Worm (Caenorhabditis elegans) whole organism, midembryonic: ENCODE data around the gene snx-13.
"Not testable (repeated sequence)": the region's sequence is repeated elsewhere in the genome, so short reads cannot be mapped to it uniquely, and the experiment has no call there.

Experiments
- T22C8.4 ChIP-seq: fragments of 200-800 bp; sonication (Bioruptor generic); IDR thresholded peaks from 2 replicates; pipeline ENCODE4 v1.3.6; 2022; ENCODE audit warnings: missing genetic modification characterization, missing compliant biosample characterization
- cog-1 ChIP-seq: sonication (generic microtip); optimal IDR thresholded peaks from 2 replicates; lab custom pipeline; 2016; ENCODE audit warnings: missing genetic modification characterization, missing compliant biosample characterization
- flt-1 ChIP-seq: fragments of 200-800 bp; sonication (Bioruptor generic); IDR thresholded peaks from 2 replicates; pipeline ENCODE4 v1.3.6; 2022; ENCODE audit warnings: missing genetic modification characterization, missing compliant biosample characterization
- klf-2 ChIP-seq: fragments of 200-800 bp; sonication (Bioruptor generic); conservative IDR thresholded peaks from 2 replicates; pipeline ENCODE4 v1.3.6; 2022; ENCODE audit warnings: missing genetic modification reagents, missing genetic modification characterization, missing compliant biosample characterization
- med-1 ChIP-seq: sonication (generic microtip); optimal IDR thresholded peaks from 2 replicates; lab custom pipeline; 2017; ENCODE audit warnings: missing genetic modification characterization, mild to moderate bottlenecking, missing compliant biosample characterization, antibody characterized with exemption, missing genetic modification reagents; ENCODE audit not compliant: insufficient read depth
- ref-1 ChIP-seq: fragments of 200-800 bp; sonication (Bioruptor generic); conservative IDR thresholded peaks from 2 replicates; pipeline ENCODE4 v1.3.6; 2022; ENCODE audit warnings: missing genetic modification reagents, missing genetic modification characterization, missing compliant biosample characterization
- tab-1 ChIP-seq: fragments of 200-800 bp; sonication (Bioruptor generic); IDR thresholded peaks from 2 replicates; pipeline ENCODE4 v1.3.6; 2022; ENCODE audit warnings: missing genetic modification characterization, missing compliant biosample characterization
- ztf-23 ChIP-seq: fragments of 200-800 bp; sonication (Bioruptor generic); IDR thresholded peaks from 2 replicates; pipeline ENCODE4 v1.3.6; 2022; ENCODE audit warnings: missing genetic modification reagents, missing genetic modification characterization, missing compliant biosample characterization
- ztf-29 ChIP-seq: fragments of 200-800 bp; sonication (Bioruptor generic); IDR thresholded peaks from 2 replicates; pipeline ENCODE4 v1.3.6; 2022; ENCODE audit warnings: missing genetic modification reagents, missing genetic modification characterization, missing compliant biosample characterization

The snx-13 gene

ce11 chrIV:17076000-17076399 lies 11.2 kb downstream of the snx-13 start:
- TF ChIP-seq flt-1 (GFP tag; lab: Robert Waterston, UW), result peak; percentile 67; the same call in 1 of the 2 replicates

DNA sequence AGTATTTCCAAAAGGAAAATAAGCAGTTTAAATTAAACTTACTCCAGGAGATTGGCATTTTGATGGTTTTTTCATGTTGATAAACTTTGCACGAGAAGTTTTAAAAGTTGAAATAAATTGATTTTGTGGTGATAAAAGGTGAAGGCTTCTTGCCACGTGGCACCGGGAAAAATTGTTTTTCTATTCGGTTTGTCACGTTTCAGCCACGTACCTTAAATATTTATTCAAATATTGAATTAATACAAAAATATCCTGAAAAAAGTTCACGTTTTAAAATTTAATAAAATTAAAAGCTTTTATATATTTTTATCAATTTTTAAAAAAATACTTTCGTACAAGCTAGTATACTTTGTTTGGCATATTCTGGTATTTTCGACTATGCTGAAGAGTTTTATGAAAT lies 16.4 kb downstream of the snx-13 start, which contains the start of gene Y116A8C.24:
Gene Y116A8C.24 (minus strand): TSS at position 101 of the 400 bp plus-strand sequence.
- TF ChIP-seq ztf-23, ztf-29, klf-2 (GFP tag; lab: Robert Waterston, UW): not testable (repeated sequence)

DNA sequence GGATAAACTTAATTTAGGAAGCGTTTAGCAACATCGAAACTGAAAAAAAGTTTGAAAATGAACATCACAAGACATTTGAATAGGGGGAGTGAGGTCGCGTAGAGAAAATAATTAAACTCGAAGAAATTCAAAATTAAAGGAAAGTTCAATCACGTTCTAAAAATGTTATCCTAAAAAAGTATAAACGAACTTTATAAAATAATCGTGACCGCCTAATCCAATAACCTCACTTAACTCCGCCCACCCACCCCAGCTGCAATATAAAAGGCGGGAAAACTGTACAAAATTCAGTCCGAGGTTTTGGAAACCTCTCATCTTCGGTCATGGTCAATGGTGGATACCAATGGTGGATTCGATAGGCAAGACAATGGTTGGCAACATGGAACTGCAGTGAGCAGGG lies 22.3 kb downstream of the snx-13 start, which contains the start of gene Y116A8C.465:
Gene Y116A8C.465 (plus strand): TSS at position 301 of the 400 bp plus-strand sequence.
- TF ChIP-seq med-1 (GFP tag; lab: Kevin White, UChicago); ztf-29 (GFP tag; lab: Robert Waterston, UW); ref-1 (GFP tag; lab: Robert Waterston, UW): not testable (repeated sequence)

DNA sequence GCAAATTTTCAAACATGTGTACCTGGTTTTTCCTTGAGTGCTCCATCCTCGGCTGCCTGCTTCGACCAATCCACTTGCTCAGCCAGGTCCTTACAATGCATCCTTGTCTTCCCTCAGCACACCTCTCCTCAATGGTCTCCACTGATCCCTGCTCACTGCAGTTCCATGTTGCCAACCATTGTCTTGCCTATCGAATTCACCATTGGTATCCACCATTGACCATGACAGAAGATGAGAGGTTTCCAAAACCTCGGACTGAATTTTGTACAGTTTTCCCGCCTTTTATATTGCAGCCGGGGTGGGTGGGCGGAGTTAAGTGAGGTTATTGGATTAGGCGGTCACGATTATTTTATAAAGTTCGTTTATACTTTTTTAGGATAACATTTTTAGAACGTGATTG lies 23.5 kb downstream of the snx-13 start, which contains the start of gene Y116A8C.467:
Gene Y116A8C.467 (minus strand): TSS at position 101 of the 400 bp plus-strand sequence.
- not testable (repeated sequence) for TF ChIP-seq tab-1; med-1 (GFP tag; lab: Kevin White, UChicago); flt-1 (GFP tag; lab: Robert Waterston, UW)

ce11 chrIV:17058036-17058435 lies 29.2 kb downstream of the snx-13 start, which contains the start of gene Y116A8C.44:
Y116A8C.44 (minus strand) TSS chrIV:17058136.
- TF ChIP-seq ztf-29 (GFP tag; lab: Robert Waterston, UW), result no peak
- TF ChIP-seq flt-1 (GFP tag; lab: Robert Waterston, UW), result no peak
- TF ChIP-seq ref-1 (GFP tag; lab: Robert Waterston, UW), result no peak
- no peak for TF ChIP-seq ztf-23 (GFP tag; lab: Robert Waterston, UW)
- no peak for TF ChIP-seq cog-1
- no peak for TF ChIP-seq tab-1
- no peak for TF ChIP-seq med-1 (GFP tag; lab: Kevin White, UChicago)
- no peak for TF ChIP-seq T22C8.4
- TF ChIP-seq klf-2 (GFP tag; lab: Robert Waterston, UW), result no peak

DNA sequence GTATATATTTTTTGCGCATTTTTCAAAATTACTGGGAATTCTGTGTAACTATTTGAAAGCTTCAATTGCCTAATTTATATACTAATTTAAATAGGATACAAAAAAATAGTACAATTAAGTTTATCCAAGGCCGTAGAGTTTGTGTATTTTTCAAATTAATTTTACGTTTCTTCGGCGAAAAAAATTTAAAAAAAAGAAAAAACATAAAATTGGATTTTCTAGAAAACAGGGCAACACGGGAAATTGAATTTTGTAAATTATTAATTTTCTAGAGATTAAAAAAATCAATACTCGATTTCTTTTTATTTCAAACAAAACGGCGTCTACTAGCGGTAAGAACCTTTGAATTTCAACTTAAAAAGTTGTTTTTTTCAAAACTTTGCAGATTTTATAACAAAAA lies 34.0 kb downstream of the snx-13 start, which contains the start of gene Y116A8C.23:
Gene Y116A8C.23 (plus strand): TSS at position 301 of the 400 bp plus-strand sequence.
- no peak for TF ChIP-seq T22C8.4
- TF ChIP-seq flt-1 (GFP tag; lab: Robert Waterston, UW), result no peak
- TF ChIP-seq ztf-29 (GFP tag; lab: Robert Waterston, UW), result no peak
- no peak for TF ChIP-seq cog-1
- no peak for TF ChIP-seq ref-1 (GFP tag; lab: Robert Waterston, UW)
- TF ChIP-seq klf-2 (GFP tag; lab: Robert Waterston, UW), result no peak
- TF ChIP-seq med-1 (GFP tag; lab: Kevin White, UChicago), result no peak
- no peak for TF ChIP-seq ztf-23 (GFP tag; lab: Robert Waterston, UW)
- no peak for TF ChIP-seq tab-1

DNA sequence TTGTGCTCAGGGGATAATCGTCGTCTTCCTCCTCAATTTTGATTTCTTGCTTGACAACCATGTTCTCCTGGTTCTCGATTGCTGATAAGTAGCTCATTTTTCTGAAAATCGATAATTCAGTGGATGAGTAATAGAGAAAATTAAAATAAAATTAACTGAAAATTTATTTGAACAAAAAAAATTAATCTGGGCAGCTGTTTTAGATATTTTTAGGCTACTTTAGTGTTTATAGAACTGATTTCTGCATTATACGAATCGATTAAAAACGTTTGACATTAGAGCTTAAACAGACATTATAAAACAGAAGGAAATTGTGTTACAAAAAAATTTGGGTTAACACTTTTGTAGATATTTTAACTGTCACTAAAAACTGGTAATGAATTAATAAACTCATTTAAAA lies 39.0 kb downstream of the snx-13 start, which contains the start of gene athp-3:
Gene athp-3 (minus strand): TSS at position 101 of the 400 bp plus-strand sequence.
- TF ChIP-seq T22C8.4 (no peak), flt-1 (GFP tag; lab: Robert Waterston, UW) (no peak), ztf-23 (GFP tag; lab: Robert Waterston, UW) (no peak), ref-1 (GFP tag; lab: Robert Waterston, UW) (no peak), ztf-29 (GFP tag; lab: Robert Waterston, UW) (no peak), cog-1 (no peak), klf-2 (GFP tag; lab: Robert Waterston, UW) (no peak), tab-1 (no peak), med-1 (GFP tag; lab: Kevin White, UChicago) (no peak)

DNA sequence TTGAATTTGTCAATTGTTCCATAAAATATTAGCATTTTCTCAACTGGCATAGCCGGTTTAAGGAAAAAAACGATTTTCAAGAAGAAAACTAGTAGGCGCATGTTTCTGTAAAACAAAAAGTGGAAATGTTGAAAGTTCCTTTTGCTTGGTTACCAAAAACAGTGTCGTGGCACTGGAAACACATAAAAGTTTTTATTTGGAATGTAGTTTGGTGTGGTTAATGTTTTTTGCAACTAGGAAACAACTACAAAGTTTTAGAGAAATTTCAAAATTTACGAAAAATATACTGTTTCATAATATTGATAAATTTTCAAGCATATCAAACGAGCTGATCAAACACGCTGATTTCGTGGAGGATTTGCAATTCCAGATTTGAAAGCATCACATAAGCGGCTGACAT lies 41.5 kb downstream of the snx-13 start, which contains the start of gene clec-195:
Gene clec-195 (minus strand): TSS at position 101 of the 400 bp plus-strand sequence.
- TF ChIP-seq tab-1 (no peak), klf-2 (GFP tag; lab: Robert Waterston, UW) (no peak), ztf-29 (GFP tag; lab: Robert Waterston, UW) (no peak), med-1 (GFP tag; lab: Kevin White, UChicago) (no peak), ref-1 (GFP tag; lab: Robert Waterston, UW) (no peak), cog-1 (no peak), T22C8.4 (no peak), ztf-23 (GFP tag; lab: Robert Waterston, UW) (no peak), flt-1 (GFP tag; lab: Robert Waterston, UW) (no peak)

ce11 chrIV:17040618-17041017 lies 46.6 kb downstream of the snx-13 start, which contains the start of gene Y116A8C.20:
Y116A8C.20 (plus strand) TSS chrIV:17040918.
- no peak for TF ChIP-seq tab-1
- no peak for TF ChIP-seq ztf-23 (GFP tag; lab: Robert Waterston, UW)
- TF ChIP-seq cog-1, result no peak
- TF ChIP-seq ztf-29 (GFP tag; lab: Robert Waterston, UW), result no peak
- no peak for TF ChIP-seq med-1 (GFP tag; lab: Kevin White, UChicago)
- TF ChIP-seq flt-1 (GFP tag; lab: Robert Waterston, UW), result no peak
- TF ChIP-seq klf-2 (GFP tag; lab: Robert Waterston, UW), result no peak
- TF ChIP-seq T22C8.4, result no peak
- TF ChIP-seq ref-1 (GFP tag; lab: Robert Waterston, UW), result no peak

DNA sequence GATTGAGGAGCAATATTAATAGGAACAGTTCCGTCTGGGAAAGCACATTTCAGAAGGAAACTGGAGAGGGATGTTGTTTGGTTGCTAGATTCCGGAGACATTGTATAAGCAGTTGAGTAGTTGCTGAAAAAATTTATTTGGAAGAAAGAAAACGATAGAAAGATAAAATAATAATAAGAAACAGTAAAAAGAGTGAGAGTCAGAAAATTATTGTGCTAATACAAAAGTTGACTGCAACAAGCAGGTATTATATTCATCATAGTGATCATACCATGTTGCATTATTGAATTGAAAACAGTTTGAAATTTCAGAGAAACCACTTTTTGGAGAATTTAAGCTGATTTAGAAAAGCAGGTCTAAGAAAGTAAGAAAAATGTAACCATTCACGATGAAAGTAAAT lies 47.7 kb downstream of the snx-13 start, which contains the start of gene Y116A8C.19:
Gene Y116A8C.19 (minus strand): TSS at position 101 of the 400 bp plus-strand sequence.
- TF ChIP-seq med-1 (GFP tag; lab: Kevin White, UChicago), result no peak
